Fruit fly (Drosophila melanogaster) whole organism, embryonic: ENCODE measurements around the gene Gr98d.

Experiments
- Atf6 ChIP-seq: fragments of 200-800 bp; sonication (Bioruptor generic); IDR thresholded peaks from 2 replicates; pipeline ENCODE4 v1.3.6; 2022; ENCODE audit warnings: missing biosample characterization, missing genetic modification characterization
- Awh ChIP-seq: fragments of 200-800 bp; sonication (Bioruptor generic); IDR thresholded peaks from 2 replicates; pipeline ENCODE4, ENCODE4 v1.3.6; 2022; ENCODE audit warnings: missing biosample characterization, missing genetic modification characterization
- Blimp-1 ChIP-seq: fragments of 200-800 bp; sonication (Bioruptor generic); optimal IDR thresholded peaks from 3 replicates; lab custom pipeline; 2018; ENCODE audit warnings: missing biosample characterization, missing genetic modification characterization, mild to moderate bottlenecking, moderate library complexity, missing genetic modification reagents
- CG10321 ChIP-seq: fragments of 200-800 bp; sonication (Bioruptor generic); IDR thresholded peaks from 2 replicates; pipeline ENCODE4 v1.3.6; 2022; ENCODE audit warnings: missing biosample characterization, missing genetic modification characterization
- CG11696 ChIP-seq: fragments of 200-800 bp; sonication (Bioruptor generic); IDR thresholded peaks from 2 replicates; pipeline ENCODE4 v1.3.6; 2022; ENCODE audit warnings: missing biosample characterization, missing genetic modification characterization
- CG12942 ChIP-seq: fragments of 200-800 bp; sonication (Bioruptor generic); optimal IDR thresholded peaks from 3 replicates; lab custom pipeline; 2016; ENCODE audit warnings: missing biosample characterization, missing genetic modification characterization
- CG13624 ChIP-seq: fragments of 200-800 bp; sonication (Bioruptor generic); optimal IDR thresholded peaks from 2 replicates; lab custom pipeline; 2016; ENCODE audit warnings: missing biosample characterization, missing genetic modification characterization
- CG14710 ChIP-seq: fragments of 200-800 bp; sonication (Bioruptor generic); optimal IDR thresholded peaks from 3 replicates; lab custom pipeline; 2019; ENCODE audit warnings: missing biosample characterization, mild to moderate bottlenecking, missing genetic modification characterization, moderate library complexity
- CG15073 ChIP-seq: fragments of 200-800 bp; sonication (Bioruptor generic); optimal IDR thresholded peaks from 2 replicates; lab custom pipeline; 2016; ENCODE audit warnings: missing biosample characterization, missing genetic modification characterization
- CG1529 ChIP-seq: fragments of 200-800 bp; sonication (Bioruptor generic); optimal IDR thresholded peaks from 3 replicates; lab custom pipeline; 2018; ENCODE audit warnings: missing biosample characterization, missing genetic modification characterization
- CG15601 ChIP-seq: fragments of 200-800 bp; sonication (Bioruptor generic); optimal IDR thresholded peaks from 3 replicates; lab custom pipeline; 2019; ENCODE audit warnings: missing biosample characterization, mild to moderate bottlenecking, missing genetic modification characterization, moderate library complexity
- CG17829 ChIP-seq: fragments of 200-800 bp; optimal IDR thresholded peaks from 2 replicates; lab custom pipeline; 2019; ENCODE audit warnings: missing biosample characterization, mild to moderate bottlenecking, missing genetic modification characterization, moderate library complexity
- CG2120 ChIP-seq: fragments of 200-800 bp; sonication (Bioruptor generic); optimal IDR thresholded peaks from 3 replicates; lab custom pipeline; 2016; ENCODE audit warnings: missing biosample characterization, missing genetic modification characterization
- CG31441 ChIP-seq: fragments of 200-800 bp; sonication (Bioruptor generic); IDR thresholded peaks from 2 replicates; pipeline ENCODE4 v1.3.6; 2022; ENCODE audit warnings: missing biosample characterization, missing genetic modification characterization
- CG3163 ChIP-seq: fragments of 200-800 bp; sonication (Bioruptor generic); optimal IDR thresholded peaks from 3 replicates; lab custom pipeline; 2016; ENCODE audit warnings: missing biosample characterization, missing genetic modification characterization
- CG32532 ChIP-seq: fragments of 200-800 bp; sonication (Bioruptor generic); IDR thresholded peaks from 2 replicates; pipeline ENCODE4 v1.3.6; 2022; ENCODE audit warnings: missing biosample characterization, missing genetic modification characterization
- CG34376 ChIP-seq: fragments of 200-800 bp; sonication (Bioruptor generic); optimal IDR thresholded peaks from 2 replicates; lab custom pipeline; 2018; ENCODE audit warnings: missing biosample characterization, mild to moderate bottlenecking, missing genetic modification characterization
- CG6791 ChIP-seq: fragments of 200-800 bp; sonication (Bioruptor generic); IDR thresholded peaks from 3 replicates; pipeline ENCODE4 v1.3.6; 2022; ENCODE audit warnings: missing biosample characterization, missing genetic modification characterization; ENCODE audit not compliant: partially characterized antibody
- CG7928 ChIP-seq: fragments of 200-800 bp; sonication (Bioruptor generic); optimal IDR thresholded peaks from 2 replicates; lab custom pipeline; 2017; ENCODE audit warnings: missing biosample characterization, mild to moderate bottlenecking, missing genetic modification characterization
- CG7987 ChIP-seq: fragments of 200-800 bp; sonication (Bioruptor generic); optimal IDR thresholded peaks from 2 replicates; lab custom pipeline; 2018; ENCODE audit warnings: missing biosample characterization, mild to moderate bottlenecking, missing genetic modification characterization, moderate library complexity
- CG9932 ChIP-seq: fragments of 200-800 bp; sonication (Bioruptor generic); IDR thresholded peaks from 2 replicates; pipeline ENCODE4 v1.3.6; 2022; ENCODE audit warnings: missing biosample characterization, missing genetic modification characterization
- CHES-1-like ChIP-seq: fragments of 200-800 bp; sonication (Bioruptor generic); optimal IDR thresholded peaks from 2 replicates; lab custom pipeline; 2016; ENCODE audit warnings: missing biosample characterization, missing genetic modification characterization
- CoRest ChIP-seq: fragments of 200-800 bp; sonication (Bioruptor generic); optimal IDR thresholded peaks from 3 replicates; lab custom pipeline; 2018; ENCODE audit warnings: missing biosample characterization, mild to moderate bottlenecking, missing genetic modification characterization, moderate library complexity
- D ChIP-seq, 2 experiments: fragments of 200-800 bp in 1 of 2; fragments of >200 bp in 1 of 2; sonication (Bioruptor generic) in 1 of 2; optimal IDR thresholded peaks; 2 replicates in 1 of 2; 3 replicates in 1 of 2; lab custom pipeline; 2017; ENCODE audit warnings: mild to moderate bottlenecking in 1 of 2, missing biosample characterization in 1 of 2, missing genetic modification characterization in 1 of 2, missing genetic modification reagents in 1 of 2
- Doc3 ChIP-seq: fragments of 200-800 bp; sonication (Bioruptor generic); IDR thresholded peaks from 3 replicates; pipeline ENCODE4 v1.3.6; 2022; ENCODE audit warnings: missing biosample characterization, missing genetic modification characterization; ENCODE audit not compliant: partially characterized antibody
- Dp ChIP-seq: fragments of 200-800 bp; sonication (Bioruptor generic); optimal IDR thresholded peaks from 2 replicates; lab custom pipeline; 2018; ENCODE audit warnings: missing biosample characterization, mild to moderate bottlenecking, missing genetic modification characterization, moderate library complexity
- Ets65A ChIP-seq: fragments of 200-800 bp; sonication (Bioruptor generic); peaks from one replicate; lab custom pipeline; 2016; ENCODE audit warnings: missing biosample characterization, missing genetic modification characterization
- HmgD ChIP-seq: fragments of 200-800 bp; sonication (Bioruptor generic); optimal IDR thresholded peaks from 3 replicates; lab custom pipeline; 2016; ENCODE audit warnings: missing biosample characterization, missing genetic modification characterization
- Mad ChIP-seq: fragments of 200-800 bp; sonication (Bioruptor generic); optimal IDR thresholded peaks from 2 replicates; lab custom pipeline; 2016; ENCODE audit warnings: missing biosample characterization, missing genetic modification characterization
- Nf-YC ChIP-seq: fragments of 200-800 bp; optimal IDR thresholded peaks from 3 replicates; lab custom pipeline; 2019; ENCODE audit warnings: missing biosample characterization, mild to moderate bottlenecking, missing genetic modification characterization, moderate library complexity
- Opbp ChIP-seq: fragments of 200-800 bp; sonication (Bioruptor generic); IDR thresholded peaks from 3 replicates; pipeline ENCODE4 v1.3.6; 2022; ENCODE audit warnings: missing biosample characterization, missing genetic modification characterization; ENCODE audit not compliant: partially characterized antibody
- Rx ChIP-seq: fragments of 200-800 bp; sonication (Bioruptor generic); IDR thresholded peaks from 2 replicates; pipeline ENCODE4 v1.3.6; 2022; ENCODE audit warnings: missing biosample characterization, missing genetic modification characterization
- Sox100B ChIP-seq: fragments of 200-800 bp; sonication (Bioruptor generic); optimal IDR thresholded peaks from 3 replicates; lab custom pipeline; 2018; ENCODE audit warnings: missing biosample characterization, mild to moderate bottlenecking, missing genetic modification characterization
- Taf1 ChIP-seq: fragments of 200-800 bp; sonication (Bioruptor generic); IDR thresholded peaks from 2 replicates; pipeline ENCODE4 v1.3.6; 2022; ENCODE audit warnings: missing biosample characterization, missing genetic modification characterization
- ab ChIP-seq: fragments of 200-800 bp; sonication (Bioruptor generic); optimal IDR thresholded peaks from 2 replicates; lab custom pipeline; 2016; ENCODE audit warnings: missing biosample characterization, missing genetic modification characterization
- aop ChIP-seq: fragments of 200-800 bp; sonication (Bioruptor generic); IDR thresholded peaks from 2 replicates; pipeline ENCODE4 v1.3.6; 2022; ENCODE audit warnings: missing biosample characterization, missing genetic modification characterization
- br ChIP-seq: fragments of >200 bp; optimal IDR thresholded peaks from 2 replicates; lab custom pipeline; 2017
- caup ChIP-seq: fragments of 200-800 bp; sonication (Bioruptor generic); optimal IDR thresholded peaks from 3 replicates; lab custom pipeline; 2017; ENCODE audit warnings: missing biosample characterization, mild to moderate bottlenecking, missing genetic modification characterization, moderate library complexity; ENCODE audit not compliant: severe bottlenecking
- chn ChIP-seq: fragments of 200-800 bp; sonication (Bioruptor generic); optimal IDR thresholded peaks from 2 replicates; lab custom pipeline; 2016; ENCODE audit warnings: missing biosample characterization, missing genetic modification characterization
- danr ChIP-seq: fragments of 200-800 bp; sonication (Bioruptor generic); IDR thresholded peaks from 2 replicates; pipeline ENCODE4 v1.3.6; 2022; ENCODE audit warnings: missing biosample characterization, missing genetic modification characterization
- esg ChIP-seq: fragments of 200-800 bp; sonication (Bioruptor generic); conservative IDR thresholded peaks from 2 replicates; pipeline ENCODE4 v1.3.6; 2022; ENCODE audit warnings: missing biosample characterization, missing genetic modification characterization
- ftz-f1 ChIP-seq: fragments of 200-800 bp; sonication (Bioruptor generic); optimal IDR thresholded peaks from 2 replicates; lab custom pipeline; 2016; ENCODE audit warnings: missing biosample characterization, missing genetic modification characterization
- gsb-n ChIP-seq: fragments of 200-800 bp; sonication (Bioruptor generic); optimal IDR thresholded peaks from 3 replicates; lab custom pipeline; 2018; ENCODE audit warnings: missing biosample characterization, mild to moderate bottlenecking, missing genetic modification characterization
- ken ChIP-seq: fragments of 200-800 bp; sonication (Bioruptor generic); IDR thresholded peaks from 3 replicates; pipeline ENCODE4 v1.3.6; 2022; ENCODE audit warnings: missing biosample characterization, missing genetic modification characterization
- lola ChIP-seq, 3 experiments: fragments of >200 bp in 2 of 3; fragments of 200-800 bp in 1 of 3; sonication (Bioruptor generic) in 1 of 3; optimal IDR thresholded peaks; 2 replicates each; lab custom pipeline; 2017 to 2019; ENCODE audit warnings: missing biosample characterization in 3 of 3, missing genetic modification characterization in 3 of 3, mild to moderate bottlenecking in 1 of 3, moderate library complexity in 1 of 3
- mam ChIP-seq: fragments of 200-800 bp; sonication (Bioruptor generic); optimal IDR thresholded peaks from 3 replicates; lab custom pipeline; 2016; ENCODE audit warnings: missing biosample characterization, missing genetic modification characterization
- peb ChIP-seq: fragments of 200-800 bp; sonication (Bioruptor generic); IDR thresholded peaks from 2 replicates; pipeline ENCODE4 v1.3.6; 2022; ENCODE audit warnings: missing biosample characterization, missing genetic modification characterization
- stwl ChIP-seq: fragments of 200-800 bp; sonication (Bioruptor generic); optimal IDR thresholded peaks from 3 replicates; lab custom pipeline; 2018; ENCODE audit warnings: missing biosample characterization, mild to moderate bottlenecking, missing genetic modification characterization, moderate library complexity
- sug ChIP-seq: fragments of 200-800 bp; optimal IDR thresholded peaks from 2 replicates; lab custom pipeline; 2019; ENCODE audit warnings: missing biosample characterization, mild to moderate bottlenecking, missing genetic modification characterization, moderate library complexity
- z ChIP-seq: fragments of 200-800 bp; sonication (Bioruptor generic); IDR thresholded peaks from 3 replicates; pipeline ENCODE4 v1.3.6; 2022; ENCODE audit warnings: missing biosample characterization, missing genetic modification characterization
- zf30C ChIP-seq: fragments of 200-800 bp; sonication (Bioruptor generic); optimal IDR thresholded peaks from 3 replicates; lab custom pipeline; 2018; ENCODE audit warnings: missing biosample characterization, mild to moderate bottlenecking, missing genetic modification characterization

Gr98d gene

dm6 chr3R:27553921-27554320, 8.1 kb downstream of the Gr98d start (continued):
- TF ChIP-seq CG1529 (GFP tag; lab: Kevin White, UChicago) (peak; percentile 25), CG15073 (GFP tag; lab: Kevin White, UChicago) (no peak), CG7928 (GFP tag; lab: Kevin White, UChicago) (no peak), Awh (GFP tag; lab: Robert Waterston, UW) (0 out of 2 replicates have a peak, but pooled peaks have one; percentile 45), CG7987 (GFP tag; lab: Kevin White, UChicago) (no peak), z (GFP tag; lab: Robert Waterston, UW) (no peak; the same call in 2 of the 3 replicates), Taf1 (GFP tag; lab: Robert Waterston, UW) (no peak), Doc3 (GFP tag; lab: Robert Waterston, UW) (no peak), CG3163 (no peak), sug (tag; lab: Kevin White, UChicago) (no peak), lola (GFP tag; optimal IDR thresholded peaks at IDR 0.05; lab: Kevin White, UChicago) (peak in 1 of 3 experiments; percentile 34), D (optimal IDR thresholded peaks at IDR 0.05; lab: Kevin White, UChicago) (no peak), D (GFP tag; optimal IDR thresholded peaks at IDR 0.05; lab: Kevin White, UChicago) (peak; percentile 27), Opbp (GFP tag; lab: Robert Waterston, UW) (no peak), mam (no peak), CG14710 (tag; lab: Kevin White, UChicago) (peak; percentile 43), br (lab: Kevin White, UChicago) (no peak), esg (peak; percentile 26; the same call in 1 of the 2 replicates), zf30C (GFP tag; lab: Kevin White, UChicago) (no peak), ab (GFP tag; lab: Kevin White, UChicago) (no peak), gsb-n (tag; lab: Kevin White, UChicago) (peak; percentile 29), Sox100B (no peak), CG10321 (GFP tag; lab: Robert Waterston, UW) (no peak), Rx (GFP tag; lab: Robert Waterston, UW) (peak; percentile 60), CG17829 (peak; percentile 65), CG34376 (no peak), HmgD (no peak), chn (GFP tag; lab: Kevin White, UChicago) (no peak), Mad (GFP tag; lab: Kevin White, UChicago) (no peak), CG12942 (GFP tag; lab: Kevin White, UChicago) (peak; percentile 16), Atf6 (GFP tag; lab: Robert Waterston, UW) (no peak; the same call in 1 of the 2 replicates), CG31441 (GFP tag; lab: Robert Waterston, UW) (no peak; the same call in 1 of the 2 replicates), Blimp-1 (GFP tag; lab: Kevin White, UChicago) (peak; percentile 67), Dp (GFP tag; lab: Kevin White, UChicago) (no peak), CHES-1-like (GFP tag; lab: Kevin White, UChicago) (no peak), ken (GFP tag; lab: Robert Waterston, UW) (no peak), aop (GFP tag; lab: Robert Waterston, UW) (0 out of 2 replicates have a peak, but pooled peaks have one; percentile 31), stwl (tag; lab: Kevin White, UChicago) (no peak), Ets65A (GFP tag; lab: Kevin White, UChicago) (peak; percentile 75), Nf-YC (tag; lab: Kevin White, UChicago) (no peak), CG2120 (GFP tag; lab: Kevin White, UChicago) (no peak), ftz-f1 (GFP tag; lab: Kevin White, UChicago) (no peak), CG11696 (no peak), CG15601 (tag; lab: Kevin White, UChicago) (peak; percentile 17), peb (GFP tag; lab: Robert Waterston, UW) (no peak), CG6791 (no peak), CG9932 (GFP tag; lab: Robert Waterston, UW) (no peak), CG32532 (GFP tag; lab: Robert Waterston, UW) (no peak), caup (no peak), CG13624 (GFP tag; lab: Kevin White, UChicago) (no peak), danr (GFP tag; lab: Robert Waterston, UW) (no peak), CoRest (tag; lab: Kevin White, UChicago) (peak; percentile 38)
